Fruit fly (Drosophila melanogaster): ENCODE results near the gene bap.

Gene bap

dm6 chr3R:21408372-21408771 lies 19.7 kb downstream of the bap start (continued):
- peak; percentile 24 for TF ChIP-seq Hmr (GFP tag; optimal IDR thresholded peaks at IDR 0.05)
- TF ChIP-seq CG1792 (GFP tag; optimal IDR thresholded peaks at IDR 0.05) = no peak
- no peak for TF ChIP-seq Med (GFP tag)
- TF ChIP-seq HmgD (GFP tag; optimal IDR thresholded peaks at IDR 0.05) = peak; percentile 92
- no peak for TF ChIP-seq CG3065 (GFP tag; optimal IDR thresholded peaks at IDR 0.05)
- peak; percentile 26 for TF ChIP-seq CG17829 (tag; optimal IDR thresholded peaks at IDR 0.05)
- TF ChIP-seq row (GFP tag; IDR thresholded peaks at IDR 0.05) = peak; percentile 22; the same call in 1 of the 3 replicates
- peak; percentile 16; the same call in 1 of the 2 replicates for TF ChIP-seq CG1024 (GFP tag; IDR thresholded peaks at IDR 0.05)
- no peak for TF ChIP-seq odd (GFP tag; optimal IDR thresholded peaks at IDR 0.05)
- no peak for TF ChIP-seq Lim3 (GFP tag; IDR thresholded peaks at IDR 0.05)
- TF ChIP-seq CG10959 (GFP tag; IDR thresholded peaks at IDR 0.05) = no peak
- no peak for TF ChIP-seq CG6689 (GFP tag; IDR thresholded peaks at IDR 0.05)
- no peak for TF ChIP-seq CG2678 (tag; optimal IDR thresholded peaks at IDR 0.05)
- TF ChIP-seq NC2α (GFP tag; optimal IDR thresholded peaks at IDR 0.05) = no peak
- TF ChIP-seq hth (optimal IDR thresholded peaks at IDR 0.05) = no peak
- no peak for TF ChIP-seq CG6683 (GFP tag; optimal IDR thresholded peaks at IDR 0.05)
- TF ChIP-seq B-H2 (GFP tag; optimal IDR thresholded peaks at IDR 0.05) = no peak
- TF ChIP-seq sqz (GFP tag; optimal IDR thresholded peaks at IDR 0.05) = no peak
- peak; percentile 92 for TF ChIP-seq kay (GFP tag; optimal IDR thresholded peaks at IDR 0.05)
- TF ChIP-seq CG5245 (GFP tag; optimal IDR thresholded peaks at IDR 0.05) = no peak
- no peak for TF ChIP-seq CG5953 (GFP tag; IDR thresholded peaks at IDR 0.05)
- TF ChIP-seq CG16813 (GFP tag; IDR thresholded peaks at IDR 0.05; ENCODE audit: partially characterized antibody) = 0 out of 3 replicates have a peak, but pooled peaks have one; percentile 37
- TF ChIP-seq CG8290 (GFP tag; optimal IDR thresholded peaks at IDR 0.05) = peak; percentile 82
- peak in 1 of 2 experiments; percentile 9 for TF ChIP-seq CG8290 (tag; optimal IDR thresholded peaks at IDR 0.05)
- TF ChIP-seq CG14014 (GFP tag; IDR thresholded peaks at IDR 0.05) = no peak; the same call in 1 of the 2 replicates
- no peak for TF ChIP-seq kah (GFP tag; optimal IDR thresholded peaks at IDR 0.05)
- TF ChIP-seq CG7987 (GFP tag; optimal IDR thresholded peaks at IDR 0.05) = no peak
- no peak for TF ChIP-seq CG13123 (GFP tag; optimal IDR thresholded peaks at IDR 0.05)
- TF ChIP-seq lilli (GFP tag; optimal IDR thresholded peaks at IDR 0.05) = no peak
- no peak for TF ChIP-seq Mes4 (GFP tag; optimal IDR thresholded peaks at IDR 0.05)
- TF ChIP-seq Fer3 (tag; optimal IDR thresholded peaks at IDR 0.05) = no peak
- TF ChIP-seq CG6791 (GFP tag; IDR thresholded peaks at IDR 0.05; ENCODE audit: partially characterized antibody) = peak; percentile 84
- TF ChIP-seq B-H1 (GFP tag; IDR thresholded peaks at IDR 0.05) = no peak
- peak; percentile 100 for TF ChIP-seq CG31365 (tag; optimal IDR thresholded peaks at IDR 0.05)
- no peak for TF ChIP-seq CG6854 (GFP tag; optimal IDR thresholded peaks at IDR 0.05)
- TF ChIP-seq yki (optimal IDR thresholded peaks at IDR 0.05) = peak; percentile 67
- TF ChIP-seq HLHmδ (GFP tag; optimal IDR thresholded peaks at IDR 0.05) = peak; percentile 11
- TF ChIP-seq luna (GFP tag; optimal IDR thresholded peaks at IDR 0.05) = no peak
- TF ChIP-seq shn (GFP tag; optimal IDR thresholded peaks at IDR 0.05) = no peak
- peak; percentile 30 for TF ChIP-seq pzg (GFP tag; optimal IDR thresholded peaks at IDR 0.05)
- TF ChIP-seq Hr39 (optimal IDR thresholded peaks at IDR 0.05) = no peak
- peak; percentile 26 for TF ChIP-seq gro (GFP tag; optimal IDR thresholded peaks at IDR 0.05)
- TF ChIP-seq hb (GFP tag; IDR thresholded peaks at IDR 0.05; ENCODE audit: partially characterized antibody) = no peak
- no peak for TF ChIP-seq ab (GFP tag; optimal IDR thresholded peaks at IDR 0.05)
- no peak for TF ChIP-seq CG12236 (GFP tag; optimal IDR thresholded peaks at IDR 0.05)
- peak; percentile 97 for TF ChIP-seq CG8478 (optimal IDR thresholded peaks at IDR 0.05)
- TF ChIP-seq ase (GFP tag; IDR thresholded peaks at IDR 0.05) = 0 out of 3 replicates have a peak, but pooled peaks have one; percentile 40
- no peak for TF ChIP-seq org-1 (GFP tag; optimal IDR thresholded peaks at IDR 0.05)
- no peak for TF ChIP-seq TFAM (GFP tag; optimal IDR thresholded peaks at IDR 0.05)
- no peak for TF ChIP-seq CG10431 (GFP tag; optimal IDR thresholded peaks at IDR 0.05)
- TF ChIP-seq wek (GFP tag; optimal IDR thresholded peaks at IDR 0.05) = no peak
- peak; percentile 75 for TF ChIP-seq vvl (GFP tag; IDR thresholded peaks at IDR 0.05)
- TF ChIP-seq wdn (GFP tag; IDR thresholded peaks at IDR 0.05) = no peak
